Worm (Caenorhabditis elegans) whole organism, L4 larva: ENCODE results near the gene F08D12.3.

Experiments
- egl-27 ChIP-seq: sonication (generic microtip); optimal IDR thresholded peaks from 3 replicates; lab custom pipeline; 2017; ENCODE audit warnings: missing biosample characterization, missing genetic modification reagents, missing genetic modification characterization
- lin-15B ChIP-seq: fragments of 150-350 bp; sonication (generic microtip); optimal IDR thresholded peaks from 3 replicates; lab custom pipeline; 2014; ENCODE audit warnings: missing biosample characterization, missing genetic modification characterization
- madf-9 ChIP-seq: fragments of 200-800 bp; sonication (Bioruptor generic); conservative IDR thresholded peaks from 2 replicates; pipeline ENCODE4 v1.3.6; 2022; ENCODE audit warnings: missing genetic modification reagents, missing genetic modification characterization, missing compliant biosample characterization
- mxl-2 ChIP-seq: fragments of 200-800 bp; sonication (Bioruptor generic); conservative IDR thresholded peaks from 2 replicates; pipeline ENCODE4 v1.3.6; 2022; ENCODE audit warnings: missing genetic modification reagents, missing genetic modification characterization, missing compliant biosample characterization
- nhr-10 ChIP-seq: fragments of 150-350 bp; optimal IDR thresholded peaks from 2 replicates; lab custom pipeline; 2014; ENCODE audit warnings: missing biosample characterization, missing genetic modification characterization
- nhr-102 ChIP-seq: sonication (generic microtip); optimal IDR thresholded peaks from 2 replicates; lab custom pipeline; 2016; ENCODE audit warnings: mild to moderate bottlenecking, missing genetic modification characterization, moderate library complexity, missing compliant biosample characterization
- pha-4 ChIP-seq, 2 experiments: fragments of 150-350 bp in 1 of 2; fragments of 200-800 bp in 1 of 2; sonication (Bioruptor generic) in 1 of 2; IDR thresholded peaks in 1 of 2; optimal IDR thresholded peaks in 1 of 2; 2 replicates each; pipeline versions ENCODE4 v1.3.6 to Lab custom; 2014 to 2022; ENCODE audit warnings: missing genetic modification characterization in 2 of 2, missing genetic modification reagents in 2 of 2, missing biosample characterization in 1 of 2, missing compliant biosample characterization in 1 of 2
- skn-1 ChIP-seq: fragments of 150-350 bp; optimal IDR thresholded peaks from 2 replicates; lab custom pipeline; 2014; ENCODE audit warnings: missing biosample characterization, missing genetic modification characterization
- unc-39 ChIP-seq: sonication (generic microtip); optimal IDR thresholded peaks from 2 replicates; lab custom pipeline; 2017; ENCODE audit warnings: missing biosample characterization, missing genetic modification characterization

ce11 chrII:2772166-2772565, 7.2 kb upstream of the F08D12.3 start, which contains the start of gene sdz-10:
- TF ChIP-seq unc-39 (tag; lab: Kevin White, UChicago) (no peak), nhr-10 (no peak), madf-9 (GFP tag; lab: Robert Waterston, UW) (no peak), skn-1 (no peak), egl-27 (no peak), pha-4 (GFP tag; IDR thresholded peaks at IDR 0.05; lab: Robert Waterston, UW) (no peak), pha-4 (tag; optimal IDR thresholded peaks at IDR 0.05; lab: Kevin White, UChicago) (no peak), mxl-2 (GFP tag; lab: Robert Waterston, UW) (no peak), lin-15B (no peak), nhr-102 (tag; lab: Kevin White, UChicago) (no peak)
